Fruit fly (Drosophila melanogaster): ENCODE data around the gene CG3999.

- no peak for TF ChIP-seq CG8478 (optimal IDR thresholded peaks at IDR 0.05)
- no peak for TF ChIP-seq CTCF (optimal IDR thresholded peaks at IDR 0.05)
Observed at dm6 chr3R:10225390-10225789, 25.9 kb upstream of the CG3999 start, which contains the start of gene CG42795.

Measured in S2 (cell line).